Worm (Caenorhabditis elegans): ENCODE results near the gene spe-45.

Gene spe-45

DNA sequence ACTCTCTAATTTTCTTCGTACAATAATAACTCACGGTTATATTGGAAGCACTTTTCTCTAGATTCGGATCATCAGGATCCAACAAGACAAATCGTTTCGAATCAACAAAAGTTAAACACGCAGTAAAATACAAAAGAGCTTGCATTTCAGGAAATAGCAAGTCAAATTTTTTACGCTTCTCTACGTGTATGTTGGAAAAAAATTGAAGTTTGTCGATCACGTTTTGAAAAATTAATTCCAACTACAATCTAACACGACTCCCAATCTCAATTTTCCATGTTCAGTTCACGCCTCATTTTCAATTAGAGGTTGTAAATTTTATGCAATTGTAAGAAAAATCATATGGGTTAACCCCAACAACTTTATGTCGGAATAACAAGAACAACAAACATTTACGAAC, at the start of gene spe-45:
spe-45 (minus strand) TSS at position 145 of the 400 bp plus-strand sequence.
- TF ChIP-seq dao-5 (tag; optimal IDR thresholded peaks at IDR 0.05) = no peak
- TF ChIP-seq him-1 (tag; optimal IDR thresholded peaks at IDR 0.05) = no peak
- TF ChIP-seq W03F9.2 (tag; optimal IDR thresholded peaks at IDR 0.05) = no peak

ce11 chrIV:12438359-12438758, 48.5 kb upstream of the spe-45 start, which contains the start of gene clec-185:
Gene clec-185, plus strand, starts transcription at chrIV:12438659.
- TF ChIP-seq him-1 (tag; optimal IDR thresholded peaks at IDR 0.05) (no peak), W03F9.2 (tag; optimal IDR thresholded peaks at IDR 0.05) (no peak), dao-5 (tag; optimal IDR thresholded peaks at IDR 0.05) (no peak)

ce11 chrIV:12435442-12435841, 45.5 kb upstream of the spe-45 start, which contains the start of gene irg-4:
Gene irg-4, plus strand, starts transcription at chrIV:12435833.
- TF ChIP-seq him-1 (tag; optimal IDR thresholded peaks at IDR 0.05) (no peak), W03F9.2 (tag; optimal IDR thresholded peaks at IDR 0.05) (no peak)

DNA sequence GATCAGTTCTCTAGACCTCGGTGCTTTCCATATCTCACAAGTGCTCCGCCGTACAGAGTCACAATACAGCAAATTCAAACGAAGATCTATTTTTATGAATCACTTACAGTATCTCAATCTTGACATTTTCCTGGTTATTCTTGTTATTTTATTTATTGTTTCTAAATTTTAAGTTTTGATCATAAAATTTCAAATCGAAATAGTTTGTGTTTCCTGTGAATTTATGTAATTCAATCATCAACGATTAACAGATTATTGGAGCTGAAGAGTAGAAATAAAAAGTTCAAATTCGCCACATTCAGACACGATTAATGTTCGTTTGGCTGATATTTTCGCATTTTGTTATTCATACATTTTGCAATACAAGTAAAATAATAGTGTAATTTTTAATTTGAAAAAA, 42.4 kb upstream of the spe-45 start, which contains the start of gene clec-184:
clec-184 (plus strand) TSS at position 301 of the 400 bp plus-strand sequence.
- TF ChIP-seq him-1 (tag; optimal IDR thresholded peaks at IDR 0.05) (no peak), dao-5 (tag; optimal IDR thresholded peaks at IDR 0.05) (no peak), W03F9.2 (tag; optimal IDR thresholded peaks at IDR 0.05) (no peak)

ce11 chrIV:12431755-12432154, 41.9 kb upstream of the spe-45 start:
- TF ChIP-seq him-1 (tag; optimal IDR thresholded peaks at IDR 0.05) = no peak
- TF ChIP-seq dao-5 (tag; optimal IDR thresholded peaks at IDR 0.05) = no peak
- TF ChIP-seq W03F9.2 (tag; optimal IDR thresholded peaks at IDR 0.05) = no peak

DNA sequence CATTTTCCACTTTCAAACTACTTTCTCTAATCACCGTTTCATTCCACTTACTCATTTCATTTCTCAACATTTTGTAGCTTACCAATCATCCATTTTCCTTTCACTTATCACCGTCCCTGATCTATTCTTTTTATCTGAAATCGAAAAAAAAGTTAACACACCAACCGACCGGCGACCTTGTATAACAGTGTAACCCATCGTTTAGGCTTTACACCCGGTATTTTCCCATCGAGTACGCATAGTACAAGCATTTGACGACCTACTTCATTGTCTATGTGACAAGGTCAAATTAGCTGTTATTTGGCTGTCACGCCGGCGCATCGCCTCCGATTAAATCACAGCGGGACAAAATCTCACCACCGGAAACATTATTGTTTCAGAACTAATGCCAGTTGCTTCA, 39.6 kb upstream of the spe-45 start:
- TF ChIP-seq dao-5 (tag; optimal IDR thresholded peaks at IDR 0.05) = no peak
- no peak for TF ChIP-seq him-1 (tag; optimal IDR thresholded peaks at IDR 0.05)
- TF ChIP-seq W03F9.2 (tag; optimal IDR thresholded peaks at IDR 0.05) = no peak

ce11 chrIV:12428467-12428866, 38.6 kb upstream of the spe-45 start, which contains the start of gene col-130:
Gene col-130, minus strand, starts transcription at chrIV:12428516.
- TF ChIP-seq dao-5 (tag; optimal IDR thresholded peaks at IDR 0.05) (no peak), him-1 (tag; optimal IDR thresholded peaks at IDR 0.05) (no peak), W03F9.2 (tag; optimal IDR thresholded peaks at IDR 0.05) (no peak)

- TF ChIP-seq W03F9.2 (tag; optimal IDR thresholded peaks at IDR 0.05) (no peak), him-1 (tag; optimal IDR thresholded peaks at IDR 0.05) (no peak), dao-5 (tag; optimal IDR thresholded peaks at IDR 0.05) (no peak)
These were observed 37.9 kb upstream of the spe-45 start for ce11 chrIV:12427687-12428284.

- TF ChIP-seq W03F9.2 (tag; optimal IDR thresholded peaks at IDR 0.05) (no peak), him-1 (tag; optimal IDR thresholded peaks at IDR 0.05) (no peak), dao-5 (tag; optimal IDR thresholded peaks at IDR 0.05) (no peak)
These were observed 35.7 kb upstream of the spe-45 start for ce11 chrIV:12425595-12425994.

ce11 chrIV:12420455-12420854, 30.6 kb upstream of the spe-45 start, which contains the start of gene ugt-65:
Gene ugt-65, plus strand, starts transcription at chrIV:12420683.
- TF ChIP-seq dao-5 (tag; optimal IDR thresholded peaks at IDR 0.05) = no peak
- no peak for TF ChIP-seq W03F9.2 (tag; optimal IDR thresholded peaks at IDR 0.05)
- no peak for TF ChIP-seq him-1 (tag; optimal IDR thresholded peaks at IDR 0.05)

DNA sequence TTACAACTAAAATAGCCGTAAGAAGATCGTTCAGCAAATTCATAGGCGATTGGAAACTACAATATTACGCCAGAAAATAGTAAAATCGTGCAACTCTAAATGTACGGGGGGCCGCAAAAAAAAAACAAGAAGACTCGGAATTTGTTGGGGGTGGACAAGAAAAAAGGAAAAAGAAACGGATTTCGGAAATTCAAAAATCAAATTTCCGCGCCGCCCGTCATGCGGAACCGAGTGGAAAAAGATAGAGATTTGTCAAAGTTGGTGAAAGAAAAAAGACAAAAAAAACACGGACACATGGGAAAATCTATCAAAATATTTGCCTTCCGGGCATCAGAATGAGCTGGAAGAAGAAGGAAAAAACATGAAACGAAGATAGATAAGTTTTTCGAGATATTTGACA, 29.4 kb upstream of the spe-45 start:
- no peak for TF ChIP-seq him-1 (tag; optimal IDR thresholded peaks at IDR 0.05)
- no peak for TF ChIP-seq dao-5 (tag; optimal IDR thresholded peaks at IDR 0.05)
- no peak for TF ChIP-seq W03F9.2 (tag; optimal IDR thresholded peaks at IDR 0.05)

DNA sequence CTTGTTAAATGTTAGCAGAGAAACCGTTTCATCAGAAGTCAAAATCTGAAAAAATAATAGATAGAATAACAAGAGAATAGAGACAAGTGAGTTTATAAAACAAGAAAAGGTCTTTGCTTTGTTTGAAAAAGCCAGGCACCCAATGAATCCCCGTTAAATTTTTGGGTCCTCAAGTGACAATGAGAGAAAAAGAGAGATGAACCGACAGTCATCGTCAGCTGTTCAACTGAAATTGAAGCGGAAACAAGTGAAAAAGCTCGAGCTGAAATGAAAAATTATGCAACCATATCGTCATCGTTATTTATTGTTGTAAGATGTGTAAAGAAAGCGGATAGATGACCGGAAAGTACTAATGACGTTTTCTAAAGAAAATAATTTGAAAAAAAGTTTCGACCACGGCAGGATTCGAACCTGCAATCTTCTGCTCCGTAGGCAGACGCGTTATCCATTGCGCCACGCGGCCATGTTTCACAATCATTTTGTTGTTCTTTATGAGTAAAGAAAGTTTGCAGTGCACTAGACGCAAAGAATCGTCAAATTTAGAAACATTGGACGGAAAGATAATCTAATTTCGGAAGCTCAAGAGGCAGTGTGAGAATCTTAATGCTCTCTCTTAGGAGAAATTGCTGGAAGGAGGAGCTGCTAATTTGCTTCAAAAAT, 27.8 kb upstream of the spe-45 start, which contains the start of gene F08G5.3:
F08G5.3 (minus strand) TSS at position 51 of the 660 bp plus-strand sequence.
- peak; percentile 52 for TF ChIP-seq him-1 (tag; optimal IDR thresholded peaks at IDR 0.05)
- TF ChIP-seq W03F9.2 (tag; optimal IDR thresholded peaks at IDR 0.05) = no peak
- peak; percentile 36 for TF ChIP-seq dao-5 (tag; optimal IDR thresholded peaks at IDR 0.05)

- no peak for TF ChIP-seq dao-5 (tag; optimal IDR thresholded peaks at IDR 0.05)
- no peak for TF ChIP-seq W03F9.2 (tag; optimal IDR thresholded peaks at IDR 0.05)
- no peak for TF ChIP-seq him-1 (tag; optimal IDR thresholded peaks at IDR 0.05)
These were observed 26.9 kb upstream of the spe-45 start for ce11 chrIV:12416629-12417404.

DNA sequence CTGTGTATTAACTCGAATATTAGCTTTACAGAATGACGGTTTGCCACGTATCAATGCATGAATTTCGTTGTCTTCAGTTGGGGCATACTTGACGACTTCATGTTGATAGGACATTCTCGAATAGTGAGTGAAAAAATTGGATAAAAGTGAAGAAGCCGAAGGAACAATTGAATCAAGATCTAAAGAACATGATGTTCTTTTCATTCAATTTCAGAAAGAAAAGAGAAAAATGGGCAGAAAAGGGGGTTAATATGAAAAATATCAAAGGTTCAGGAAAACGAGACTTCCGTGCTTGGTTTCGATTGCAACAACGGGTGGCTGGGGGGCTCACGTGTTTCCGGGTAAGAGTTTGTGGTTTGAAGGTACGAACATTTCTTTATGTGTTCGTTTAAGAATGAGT, 24.7 kb upstream of the spe-45 start:
- TF ChIP-seq him-1 (tag; optimal IDR thresholded peaks at IDR 0.05) (no peak), dao-5 (tag; optimal IDR thresholded peaks at IDR 0.05) (no peak), W03F9.2 (tag; optimal IDR thresholded peaks at IDR 0.05) (no peak)

Measured in whole organism, L4/young adult.